Fruit fly (Drosophila melanogaster) Kc167 (cell line): ENCODE results near the gene Dfd.

Source experiments
- Myc ChIP-seq: fragments of >200 bp; optimal IDR thresholded peaks from 2 replicates; lab custom pipeline; 2017; ENCODE audit warnings: missing external identifiers
- psq ChIP-seq: fragments of >200 bp; optimal IDR thresholded peaks from 2 replicates; lab custom pipeline; 2017; ENCODE audit warnings: missing external identifiers
- ttk ChIP-seq: sonication (Bioruptor generic); optimal IDR thresholded peaks from 2 replicates; lab custom pipeline; 2017; ENCODE audit warnings: missing external identifiers

DNA sequence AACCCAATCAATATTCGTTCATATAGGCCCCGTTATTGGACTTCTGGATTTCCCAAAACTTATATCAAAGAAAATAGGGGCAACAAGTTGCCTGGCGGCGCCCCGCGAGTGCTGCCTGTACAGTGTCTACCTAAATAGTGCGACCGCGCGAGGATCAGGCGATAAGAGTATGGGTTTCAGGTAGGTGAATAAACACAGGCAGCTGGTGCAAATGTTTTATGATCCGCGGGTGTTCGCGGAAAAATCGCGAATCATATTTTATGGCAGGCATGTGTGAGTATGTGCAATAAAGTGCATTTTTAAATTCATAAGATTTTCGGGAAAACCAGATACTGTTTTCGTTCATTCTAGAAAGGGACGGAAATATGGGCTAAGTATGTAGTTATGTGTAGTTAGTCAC is 36.2 kb upstream of the Dfd start:
- TF ChIP-seq psq (lab: Kevin White, UChicago) (no peak), ttk (lab: Kevin White, UChicago) (no peak), Myc (lab: Kevin White, UChicago) (no peak)
